Fruit fly (Drosophila melanogaster) whole organism, embryonic: ENCODE results near the gene ato.

Experiments used
- Atf3 ChIP-seq: fragments of 200-800 bp; sonication (Bioruptor generic); optimal IDR thresholded peaks from 3 replicates; lab custom pipeline; 2016; ENCODE audit warnings: missing biosample characterization, missing genetic modification characterization
- Awh ChIP-seq: fragments of 200-800 bp; sonication (Bioruptor generic); IDR thresholded peaks from 2 replicates; pipeline ENCODE4, ENCODE4 v1.3.6; 2022; ENCODE audit warnings: missing biosample characterization, missing genetic modification characterization
- C15 ChIP-seq: fragments of 200-800 bp; sonication (Bioruptor generic); IDR thresholded peaks from 3 replicates; pipeline ENCODE4 v1.3.6; 2022; ENCODE audit warnings: missing biosample characterization, missing genetic modification characterization
- CG12659 ChIP-seq: fragments of 200-800 bp; sonication (Bioruptor generic); optimal IDR thresholded peaks from 3 replicates; lab custom pipeline; 2017; ENCODE audit warnings: mild to moderate bottlenecking, missing biosample characterization, missing genetic modification reagents, missing genetic modification characterization
- CG1529 ChIP-seq: fragments of 200-800 bp; sonication (Bioruptor generic); optimal IDR thresholded peaks from 3 replicates; lab custom pipeline; 2018; ENCODE audit warnings: missing biosample characterization, missing genetic modification characterization
- CG15601 ChIP-seq: fragments of 200-800 bp; sonication (Bioruptor generic); optimal IDR thresholded peaks from 3 replicates; lab custom pipeline; 2019; ENCODE audit warnings: missing biosample characterization, mild to moderate bottlenecking, missing genetic modification characterization, moderate library complexity
- CG1603 ChIP-seq: fragments of 200-800 bp; sonication (Bioruptor generic); optimal IDR thresholded peaks from 2 replicates; lab custom pipeline; 2019; ENCODE audit warnings: missing biosample characterization, mild to moderate bottlenecking, missing genetic modification characterization, moderate library complexity
- CG1832 ChIP-seq: fragments of 200-800 bp; sonication (Bioruptor generic); optimal IDR thresholded peaks from 2 replicates; lab custom pipeline; 2017; ENCODE audit warnings: missing biosample characterization, mild to moderate bottlenecking, missing genetic modification characterization, inconsistent platforms
- CG2875 ChIP-seq: fragments of 200-800 bp; sonication (Bioruptor generic); optimal IDR thresholded peaks from 2 replicates; lab custom pipeline; 2017; ENCODE audit warnings: missing biosample characterization, mild to moderate bottlenecking, missing genetic modification characterization, missing genetic modification reagents
- CG30431 ChIP-seq: fragments of 200-800 bp; sonication (Bioruptor generic); optimal IDR thresholded peaks from 2 replicates; lab custom pipeline; 2017; ENCODE audit warnings: missing biosample characterization, missing genetic modification characterization
- CG3065 ChIP-seq: fragments of 200-800 bp; sonication (Bioruptor generic); optimal IDR thresholded peaks from 2 replicates; lab custom pipeline; 2016; ENCODE audit warnings: missing biosample characterization, missing genetic modification characterization
- CG34422 ChIP-seq: fragments of 200-800 bp; sonication (Bioruptor generic); IDR thresholded peaks from 3 replicates; pipeline ENCODE4 v1.3.6; 2022; ENCODE audit warnings: missing biosample characterization, missing genetic modification characterization
- CG4820 ChIP-seq: fragments of 200-800 bp; sonication (Bioruptor generic); optimal IDR thresholded peaks from 3 replicates; lab custom pipeline; 2016; ENCODE audit warnings: missing biosample characterization, missing genetic modification characterization
- CG6175 ChIP-seq: fragments of 200-800 bp; sonication (Bioruptor generic); IDR thresholded peaks from 3 replicates; pipeline ENCODE4 v1.3.6; 2022; ENCODE audit warnings: missing biosample characterization, missing genetic modification characterization
- CG6813 ChIP-seq: fragments of 200-800 bp; sonication (Bioruptor generic); optimal IDR thresholded peaks from 2 replicates; lab custom pipeline; 2017; ENCODE audit warnings: missing biosample characterization, missing genetic modification characterization, mild to moderate bottlenecking, moderate library complexity, missing genetic modification reagents
- CG7556 ChIP-seq: fragments of 200-800 bp; sonication (Bioruptor generic); optimal IDR thresholded peaks from 2 replicates; lab custom pipeline; 2017; ENCODE audit warnings: missing biosample characterization, mild to moderate bottlenecking, missing genetic modification characterization
- CG7745 ChIP-seq: fragments of 200-800 bp; sonication (Bioruptor generic); optimal IDR thresholded peaks from 2 replicates; lab custom pipeline; 2018; ENCODE audit warnings: missing biosample characterization, mild to moderate bottlenecking, missing genetic modification characterization, moderate library complexity
- CG7963 ChIP-seq: fragments of 200-800 bp; sonication (Bioruptor generic); IDR thresholded peaks from 3 replicates; pipeline ENCODE4 v1.3.6; 2022; ENCODE audit warnings: missing biosample characterization, missing genetic modification characterization; ENCODE audit not compliant: partially characterized antibody
- CG8924 ChIP-seq: fragments of 200-800 bp; optimal IDR thresholded peaks from 3 replicates; lab custom pipeline; 2019; ENCODE audit warnings: missing biosample characterization, mild to moderate bottlenecking, missing genetic modification characterization, moderate library complexity
- CTCF ChIP-seq: fragments of 200-800 bp; sonication (Bioruptor generic); optimal IDR thresholded peaks from 2 replicates; lab custom pipeline; 2017; ENCODE audit warnings: missing biosample characterization, mild to moderate bottlenecking, missing genetic modification characterization, moderate library complexity
- Chrac-16 ChIP-seq: fragments of 200-800 bp; sonication (Bioruptor generic); optimal IDR thresholded peaks from 3 replicates; lab custom pipeline; 2016; ENCODE audit warnings: missing biosample characterization, missing genetic modification characterization
- D19A ChIP-seq: fragments of 200-800 bp; optimal IDR thresholded peaks from 3 replicates; lab custom pipeline; 2019; ENCODE audit warnings: missing biosample characterization, mild to moderate bottlenecking, missing genetic modification characterization, moderate library complexity
- Dbx ChIP-seq: fragments of 200-800 bp; sonication (Bioruptor generic); IDR thresholded peaks from 3 replicates; pipeline ENCODE4 v1.3.6; 2022; ENCODE audit warnings: missing biosample characterization, missing genetic modification characterization
- Ets97D ChIP-seq: fragments of 200-800 bp; sonication (Bioruptor generic); optimal IDR thresholded peaks from 3 replicates; lab custom pipeline; 2016; ENCODE audit warnings: missing biosample characterization, missing genetic modification characterization
- GATAe ChIP-seq: fragments of 200-800 bp; sonication (Bioruptor generic); conservative IDR thresholded peaks from 2 replicates; pipeline ENCODE4 v1.3.6; 2022; ENCODE audit warnings: missing biosample characterization, missing genetic modification characterization
- HHEX ChIP-seq: fragments of 200-800 bp; sonication (Bioruptor generic); optimal IDR thresholded peaks from 3 replicates; lab custom pipeline; 2017; ENCODE audit warnings: missing biosample characterization, mild to moderate bottlenecking, missing genetic modification characterization, missing genetic modification reagents
- HmgD ChIP-seq: fragments of 200-800 bp; sonication (Bioruptor generic); optimal IDR thresholded peaks from 3 replicates; lab custom pipeline; 2016; ENCODE audit warnings: missing biosample characterization, missing genetic modification characterization
- Lhr ChIP-seq: fragments of 200-800 bp; sonication (Bioruptor generic); optimal IDR thresholded peaks from 3 replicates; lab custom pipeline; 2017; ENCODE audit warnings: mild to moderate bottlenecking, missing biosample characterization, missing genetic modification reagents, missing genetic modification characterization
- MBD-R2 ChIP-seq: fragments of 200-800 bp; sonication (Bioruptor generic); IDR thresholded peaks from 2 replicates; pipeline ENCODE4 v1.3.6; 2022; ENCODE audit warnings: missing biosample characterization, missing genetic modification characterization
- Nf-YA ChIP-seq: fragments of 200-800 bp; sonication (Bioruptor generic); IDR thresholded peaks from 2 replicates; pipeline ENCODE4 v1.3.6; 2022; ENCODE audit warnings: missing biosample characterization, missing genetic modification characterization
- Nf-YC ChIP-seq: fragments of 200-800 bp; optimal IDR thresholded peaks from 3 replicates; lab custom pipeline; 2019; ENCODE audit warnings: missing biosample characterization, mild to moderate bottlenecking, missing genetic modification characterization, moderate library complexity
- Usf ChIP-seq: fragments of 200-800 bp; sonication (Bioruptor generic); optimal IDR thresholded peaks from 2 replicates; lab custom pipeline; 2017; ENCODE audit warnings: missing genotype, missing biosample characterization, missing genetic modification characterization
- ash1 ChIP-seq: fragments of 200-800 bp; sonication (Bioruptor generic); optimal IDR thresholded peaks from 2 replicates; lab custom pipeline; 2018; ENCODE audit warnings: missing biosample characterization, mild to moderate bottlenecking, missing genetic modification characterization
- cad ChIP-seq: fragments of >200 bp; optimal IDR thresholded peaks from 2 replicates; lab custom pipeline; 2017; ENCODE audit warnings: missing biosample characterization, missing genetic modification characterization
- dm ChIP-seq: fragments of 200-800 bp; sonication (Bioruptor generic); optimal IDR thresholded peaks from 3 replicates; lab custom pipeline; 2016; ENCODE audit warnings: missing biosample characterization, missing genetic modification characterization
- h ChIP-seq: fragments of >200 bp; optimal IDR thresholded peaks from 2 replicates; lab custom pipeline; 2017
- hkb ChIP-seq, 2 experiments: fragments of 200-800 bp in 1 of 2; fragments of >200 bp in 1 of 2; sonication (Bioruptor generic) in 1 of 2; IDR thresholded peaks in 1 of 2; optimal IDR thresholded peaks in 1 of 2; 2 replicates each; pipeline versions ENCODE4 v1.3.6 to Lab custom; 2017 to 2022; ENCODE audit warnings: missing biosample characterization in 1 of 2, missing genetic modification characterization in 1 of 2
- insv ChIP-seq, 2 experiments: fragments of 200-800 bp; sonication (Bioruptor generic); optimal IDR thresholded peaks; 3 replicates each; lab custom pipeline; 2016 to 2018; ENCODE audit warnings: missing biosample characterization in 2 of 2, missing genetic modification characterization in 2 of 2
- knrl ChIP-seq: fragments of 200-800 bp; sonication (Bioruptor generic); IDR thresholded peaks from 3 replicates; pipeline ENCODE4 v1.3.6; 2022; ENCODE audit warnings: missing biosample characterization, missing genetic modification characterization; ENCODE audit not compliant: partially characterized antibody
- lov ChIP-seq, 2 experiments: fragments of 200-800 bp in 1 of 2; fragments of >200 bp in 1 of 2; sonication (Bioruptor generic) in 1 of 2; IDR thresholded peaks in 1 of 2; optimal IDR thresholded peaks in 1 of 2; 2 replicates in 1 of 2; 3 replicates in 1 of 2; pipeline versions ENCODE4 v1.3.6 to Lab custom; 2017 to 2022; ENCODE audit warnings: missing biosample characterization in 1 of 2, missing genetic modification characterization in 1 of 2
- mld ChIP-seq: fragments of 200-800 bp; sonication (Bioruptor generic); IDR thresholded peaks from 3 replicates; pipeline ENCODE4 v1.3.6; 2022; ENCODE audit warnings: missing biosample characterization, missing genetic modification characterization; ENCODE audit not compliant: partially characterized antibody
- nerfin-1 ChIP-seq: fragments of 200-800 bp; sonication (Bioruptor generic); optimal IDR thresholded peaks from 3 replicates; lab custom pipeline; 2019; ENCODE audit warnings: missing biosample characterization, mild to moderate bottlenecking, missing genetic modification characterization, moderate library complexity
- oc ChIP-seq: fragments of 200-800 bp; sonication (Bioruptor generic); optimal IDR thresholded peaks from 2 replicates; lab custom pipeline; 2018; ENCODE audit warnings: missing biosample characterization, mild to moderate bottlenecking, missing genetic modification characterization, moderate library complexity
- peb ChIP-seq: fragments of 200-800 bp; sonication (Bioruptor generic); IDR thresholded peaks from 2 replicates; pipeline ENCODE4 v1.3.6; 2022; ENCODE audit warnings: missing biosample characterization, missing genetic modification characterization
- schlank ChIP-seq: fragments of 200-800 bp; sonication (Bioruptor generic); optimal IDR thresholded peaks from 2 replicates; lab custom pipeline; 2018; ENCODE audit warnings: missing biosample characterization, mild to moderate bottlenecking, missing genetic modification characterization
- sd ChIP-seq: fragments of 200-800 bp; sonication (Bioruptor generic); optimal IDR thresholded peaks from 3 replicates; lab custom pipeline; 2018; ENCODE audit warnings: missing biosample characterization, mild to moderate bottlenecking, missing genetic modification characterization, moderate library complexity
- slou ChIP-seq: fragments of 200-800 bp; sonication (Bioruptor generic); optimal IDR thresholded peaks from 3 replicates; lab custom pipeline; 2016; ENCODE audit warnings: missing biosample characterization, missing genetic modification characterization
- sug ChIP-seq: fragments of 200-800 bp; optimal IDR thresholded peaks from 2 replicates; lab custom pipeline; 2019; ENCODE audit warnings: missing biosample characterization, mild to moderate bottlenecking, missing genetic modification characterization, moderate library complexity
- z ChIP-seq: fragments of 200-800 bp; sonication (Bioruptor generic); IDR thresholded peaks from 3 replicates; pipeline ENCODE4 v1.3.6; 2022; ENCODE audit warnings: missing biosample characterization, missing genetic modification characterization
- zfh2 ChIP-seq: fragments of 200-800 bp; sonication (Bioruptor generic); optimal IDR thresholded peaks from 2 replicates; lab custom pipeline; 2016; ENCODE audit warnings: missing biosample characterization, missing genetic modification characterization

ato gene

DNA sequence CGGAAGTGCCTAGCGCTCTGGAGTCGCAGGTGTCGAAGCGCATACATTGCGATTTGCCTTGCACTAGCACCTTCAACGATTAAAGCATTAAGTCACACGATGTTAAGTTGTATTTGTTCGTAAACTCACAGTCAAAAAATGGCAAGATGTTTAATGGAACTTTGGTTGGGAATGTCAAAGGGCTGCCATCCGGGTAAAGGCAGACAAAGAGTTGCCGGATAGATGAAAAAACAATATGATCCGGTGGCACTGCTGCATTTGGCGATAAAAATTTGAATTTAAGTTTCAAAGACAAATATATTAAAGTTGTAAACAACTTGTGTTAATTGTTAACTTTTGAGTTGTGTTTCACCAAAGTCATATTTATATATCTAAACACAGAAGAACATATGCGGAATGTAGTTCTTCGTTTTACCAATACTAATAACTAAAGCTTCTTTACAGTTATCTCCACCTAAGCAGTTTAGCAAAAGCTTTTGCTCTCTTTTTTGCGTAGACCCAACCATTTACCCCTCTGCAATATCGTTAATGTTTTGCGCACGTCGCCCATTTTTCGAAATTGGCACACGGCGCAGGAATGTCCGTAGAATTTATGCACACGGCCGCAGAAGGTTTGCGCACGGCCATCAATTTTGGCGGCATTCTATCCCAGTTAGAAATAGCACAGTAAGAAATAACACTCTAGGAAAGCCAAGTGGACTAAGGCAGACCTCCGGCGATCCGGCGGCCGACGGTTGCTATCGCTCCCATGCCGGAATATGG lies 38.7 kb downstream of the ato start, which contains the start of gene Coq2 (continued):
- TF ChIP-seq lov (optimal IDR thresholded peaks at IDR 0.05; lab: Kevin White, UChicago) (no peak), lov (GFP tag; IDR thresholded peaks at IDR 0.05; lab: Robert Waterston, UW) (no peak), dm (no peak), insv (GFP tag; optimal IDR thresholded peaks at IDR 0.05; lab: Kevin White, UChicago) (peak in 1 of 2 experiments; percentile 93), ash1 (GFP tag; lab: Kevin White, UChicago) (no peak), Nf-YC (peak; percentile 59), CG6813 (GFP tag; lab: Kevin White, UChicago) (no peak), hkb (optimal IDR thresholded peaks at IDR 0.05; lab: Kevin White, UChicago) (peak; percentile 42), hkb (GFP tag; IDR thresholded peaks at IDR 0.05; lab: Robert Waterston, UW) (no peak), CG34422 (GFP tag; lab: Robert Waterston, UW) (no peak), CG1832 (GFP tag; lab: Kevin White, UChicago) (no peak), CG1529 (GFP tag; lab: Kevin White, UChicago) (no peak), CG7556 (GFP tag; lab: Kevin White, UChicago) (no peak), CG8924 (no peak), z (GFP tag; lab: Robert Waterston, UW) (no peak), HHEX (no peak), cad (GFP tag; lab: Kevin White, UChicago) (no peak), CG2875 (GFP tag; lab: Kevin White, UChicago) (no peak), nerfin-1 (tag; lab: Kevin White, UChicago) (no peak), mld (GFP tag; lab: Robert Waterston, UW) (no peak), CG6175 (GFP tag; lab: Robert Waterston, UW) (no peak), CG30431 (GFP tag; lab: Kevin White, UChicago) (no peak), Dbx (GFP tag; lab: Robert Waterston, UW) (0 out of 3 replicates have a peak, but pooled peaks have one; percentile 13), peb (GFP tag; lab: Robert Waterston, UW) (no peak), zfh2 (GFP tag; lab: Kevin White, UChicago) (no peak), CG15601 (tag; lab: Kevin White, UChicago) (no peak), sug (no peak), CG7745 (tag; lab: Kevin White, UChicago) (no peak), Chrac-16 (GFP tag; lab: Kevin White, UChicago) (no peak), slou (GFP tag; lab: Kevin White, UChicago) (no peak), oc (tag; lab: Kevin White, UChicago) (no peak), Awh (GFP tag; lab: Robert Waterston, UW) (no peak), CG1603 (tag; lab: Kevin White, UChicago) (peak; percentile 72), CG7963 (GFP tag; lab: Robert Waterston, UW) (no peak), D19A (tag; lab: Kevin White, UChicago) (no peak), MBD-R2 (GFP tag; lab: Robert Waterston, UW) (peak; percentile 82), CTCF (GFP tag; lab: Kevin White, UChicago) (peak; percentile 53), GATAe (GFP tag; lab: Robert Waterston, UW) (peak; percentile 24; the same call in 1 of the 2 replicates), Atf3 (GFP tag; lab: Kevin White, UChicago) (no peak), Lhr (peak; percentile 88), CG4820 (GFP tag; lab: Kevin White, UChicago) (no peak), Usf (GFP tag; lab: Kevin White, UChicago) (no peak), HmgD (no peak), sd (tag; lab: Kevin White, UChicago) (peak; percentile 92), h (lab: Kevin White, UChicago) (no peak), CG12659 (peak; percentile 25), knrl (peak; percentile 28; the same call in 1 of the 3 replicates), CG3065 (no peak), Nf-YA (GFP tag; lab: Robert Waterston, UW) (no peak), Ets97D (GFP tag; lab: Kevin White, UChicago) (peak; percentile 42), C15 (GFP tag; lab: Robert Waterston, UW) (no peak), schlank (tag; lab: Kevin White, UChicago) (no peak)
